Worm (Caenorhabditis elegans) whole organism, young adult: ENCODE results near the gene F49H12.4.

ENCODE experiments used
- F10E7.11 ChIP-seq: sonication (generic microtip); optimal IDR thresholded peaks from 2 replicates; lab custom pipeline; 2017; ENCODE audit warnings: mild to moderate bottlenecking, missing genetic modification characterization, moderate library complexity, missing compliant biosample characterization
- attf-3 ChIP-seq: fragments of 200-800 bp; sonication (Bioruptor generic); conservative IDR thresholded peaks from 2 replicates; pipeline ENCODE4 v1.3.6; 2022; ENCODE audit warnings: missing genetic modification reagents, missing genetic modification characterization, missing compliant biosample characterization
- ceh-40 ChIP-seq: fragments of 200-800 bp; sonication (Bioruptor generic); IDR thresholded peaks from 2 replicates; pipeline ENCODE4 v1.3.6; 2022; ENCODE audit warnings: missing genetic modification characterization, missing compliant biosample characterization
- chd-7 ChIP-seq: sonication (generic microtip); optimal IDR thresholded peaks from 2 replicates; lab custom pipeline; 2016; ENCODE audit warnings: mild to moderate bottlenecking, missing genetic modification characterization, moderate library complexity, missing compliant biosample characterization
- let-607 ChIP-seq, 2 experiments: fragments of 200-800 bp in 1 of 2; sonication (Bioruptor generic) in 1 of 2; sonication (generic microtip) in 1 of 2; optimal IDR thresholded peaks; 2 replicates each; lab custom pipeline; 2016 to 2018; ENCODE audit warnings: mild to moderate bottlenecking in 2 of 2, missing compliant biosample characterization in 2 of 2, missing genetic modification characterization in 2 of 2, moderate library complexity in 2 of 2, missing genotype in 1 of 2
- mel-28 ChIP-seq: sonication (generic microtip); optimal IDR thresholded peaks from 2 replicates; lab custom pipeline; 2016; ENCODE audit warnings: borderline replicate concordance, mild to moderate bottlenecking, missing genetic modification characterization, missing compliant biosample characterization
- nhr-90 ChIP-seq: sonication (generic microtip); optimal IDR thresholded peaks from 2 replicates; lab custom pipeline; 2016; ENCODE audit warnings: missing genotype, mild to moderate bottlenecking, missing genetic modification characterization, missing compliant biosample characterization
- snpc-3.4 ChIP-seq: sonication (generic microtip); optimal IDR thresholded peaks from 2 replicates; lab custom pipeline; 2017; ENCODE audit warnings: missing genetic modification characterization, mild to moderate bottlenecking, missing compliant biosample characterization, antibody characterized with exemption, moderate library complexity, missing genotype, missing genetic modification reagents
- unc-62 ChIP-seq: fragments of 150-350 bp; optimal IDR thresholded peaks from 2 replicates; lab custom pipeline; 2014; ENCODE audit warnings: missing biosample characterization, missing genetic modification reagents, missing genetic modification characterization
- ztf-28 ChIP-seq: fragments of 200-800 bp; sonication (Bioruptor generic); IDR thresholded peaks from 2 replicates; pipeline ENCODE4 v1.3.6; 2022; ENCODE audit warnings: missing genetic modification reagents, missing genetic modification characterization, missing compliant biosample characterization

- TF ChIP-seq ztf-28 (no peak), nhr-90 (tag; lab: Kevin White, UChicago) (no peak), snpc-3.4 (tag; lab: Kevin White, UChicago) (no peak), let-607 (tag; optimal IDR thresholded peaks at IDR 0.05; lab: Kevin White, UChicago) (no peak), mel-28 (no peak), chd-7 (tag; lab: Kevin White, UChicago) (no peak), attf-3 (GFP tag; lab: Robert Waterston, UW) (no peak), ceh-40 (GFP tag; lab: Robert Waterston, UW) (no peak), F10E7.11 (tag; lab: Kevin White, UChicago) (no peak), unc-62 (GFP tag; lab: Kevin White, UChicago) (no peak)
Observed at ce11 chrX:2085494-2085893, 5.9 kb downstream of the F49H12.4 start.
